Worm (Caenorhabditis elegans) whole organism, L1 larva: ENCODE measurements around the gene ptr-6.
A peak's percentile ranks its signal among the peaks of the same experiment; 100 is the strongest.

Source experiments
- C34B4.2 ChIP-seq: sonication (generic microtip); optimal IDR thresholded peaks from 2 replicates; lab custom pipeline; 2017; ENCODE audit warnings: mild to moderate bottlenecking, missing genetic modification characterization, missing compliant biosample characterization
- Y116A8C.19 ChIP-seq: sonication (generic microtip); optimal IDR thresholded peaks from 2 replicates; lab custom pipeline; 2016; ENCODE audit warnings: missing compliant biosample characterization, missing genetic modification characterization, borderline replicate concordance
- alr-1 ChIP-seq: fragments of 200-800 bp; sonication (Bioruptor generic); optimal IDR thresholded peaks from 2 replicates; lab custom pipeline; 2018; ENCODE audit warnings: borderline replicate concordance, mild to moderate bottlenecking, missing genetic modification characterization, missing compliant biosample characterization
- ama-1 ChIP-seq: fragments of 150-350 bp; optimal IDR thresholded peaks from 2 replicates; lab custom pipeline; 2014
- ceh-82 ChIP-seq, 3 experiments: fragments of 150-350 bp in 1 of 3; sonication (generic microtip) in 2 of 3; optimal IDR thresholded peaks; 2 replicates each; lab custom pipeline; 2014 to 2017; ENCODE audit warnings: missing biosample characterization in 3 of 3, missing genetic modification characterization in 3 of 3
- ceh-90 ChIP-seq: sonication (generic microtip); optimal IDR thresholded peaks from 2 replicates; lab custom pipeline; 2016; ENCODE audit warnings: missing genetic modification characterization, missing compliant biosample characterization
- ces-1 ChIP-seq: fragments of 150-350 bp; optimal IDR thresholded peaks from 2 replicates; lab custom pipeline; 2014; ENCODE audit warnings: missing biosample characterization, missing genetic modification reagents, missing genetic modification characterization
- dpl-1 ChIP-seq, 3 experiments: fragments of 150-350 bp in 2 of 3; sonication (generic microtip) in 1 of 3; optimal IDR thresholded peaks; 2 replicates each; lab custom pipeline; 2014 to 2017; ENCODE audit warnings: missing biosample characterization in 3 of 3, missing genetic modification characterization in 3 of 3, missing genetic modification reagents in 3 of 3
- efl-1 ChIP-seq, 4 experiments: fragments of 150-350 bp; optimal IDR thresholded peaks in 3 of 4; peaks in 1 of 4; 1 replicate in 1 of 4; 2 replicates in 3 of 4; lab custom pipeline; 2014; ENCODE audit warnings: missing biosample characterization in 2 of 4, missing genetic modification characterization in 2 of 4, missing genetic modification reagents in 2 of 4
- efl-3 ChIP-seq: fragments of 200-800 bp; sonication (Bioruptor generic); optimal IDR thresholded peaks from 2 replicates; lab custom pipeline; 2018; ENCODE audit warnings: mild to moderate bottlenecking, missing genetic modification characterization, missing compliant biosample characterization
- egl-13 ChIP-seq: sonication (generic microtip); optimal IDR thresholded peaks from 2 replicates; lab custom pipeline; 2016; ENCODE audit warnings: missing genotype, missing genetic modification reagents, missing genetic modification characterization, missing compliant biosample characterization
- egl-27 ChIP-seq, 2 experiments: fragments of 150-350 bp in 1 of 2; sonication (generic microtip); optimal IDR thresholded peaks; 3 replicates each; lab custom pipeline; 2017 to 2018; ENCODE audit warnings: missing biosample characterization in 2 of 2, missing genetic modification characterization in 2 of 2, missing genetic modification reagents in 2 of 2
- elt-2 ChIP-seq: sonication (generic microtip); optimal IDR thresholded peaks from 2 replicates; lab custom pipeline; 2016; ENCODE audit warnings: missing genetic modification characterization, mild to moderate bottlenecking, inconsistent platforms, missing compliant biosample characterization, missing genetic modification reagents
- elt-3 ChIP-seq, 6 experiments: fragments of 150-350 bp in 1 of 6; sonication (generic microtip); optimal IDR thresholded peaks; 2 replicates each; lab custom pipeline; 2017 to 2018; ENCODE audit warnings: missing biosample characterization in 6 of 6, missing genetic modification characterization in 6 of 6, inconsistent platforms in 1 of 6
- hlh-17 ChIP-seq: fragments of 200-800 bp; sonication (Bioruptor generic); optimal IDR thresholded peaks from 2 replicates; lab custom pipeline; 2018; ENCODE audit warnings: missing genetic modification characterization, mild to moderate bottlenecking, missing compliant biosample characterization, moderate library complexity, borderline replicate concordance
- jun-1 ChIP-seq: fragments of 150-350 bp; optimal IDR thresholded peaks from 2 replicates; lab custom pipeline; 2014; ENCODE audit warnings: missing biosample characterization, missing genetic modification reagents, missing genetic modification characterization
- lin-14 ChIP-seq: fragments of 200-800 bp; sonication (Bioruptor generic); optimal IDR thresholded peaks from 2 replicates; lab custom pipeline; 2018; ENCODE audit warnings: mild to moderate bottlenecking, missing genetic modification characterization, moderate library complexity, missing compliant biosample characterization
- lin-15B ChIP-seq: fragments of 150-350 bp; sonication (generic microtip); optimal IDR thresholded peaks from 3 replicates; lab custom pipeline; 2014; ENCODE audit warnings: missing biosample characterization, missing genetic modification characterization
- lin-35 ChIP-seq, 2 experiments: fragments of 150-350 bp; optimal IDR thresholded peaks; 2 replicates each; lab custom pipeline; 2014; ENCODE audit warnings: missing biosample characterization in 2 of 2, missing genetic modification characterization in 2 of 2, missing genetic modification reagents in 2 of 2
- lin-39 ChIP-seq: fragments of 150-350 bp; optimal IDR thresholded peaks from 2 replicates; lab custom pipeline; 2014; ENCODE audit warnings: missing biosample characterization, missing genetic modification reagents, missing genetic modification characterization
- lsy-2 ChIP-seq, 2 experiments: fragments of 150-350 bp; optimal IDR thresholded peaks; 2 replicates each; lab custom pipeline; 2014; ENCODE audit warnings: missing biosample characterization in 2 of 2, missing genetic modification characterization in 2 of 2
- mdl-1 ChIP-seq, 2 experiments: fragments of 150-350 bp; optimal IDR thresholded peaks; 2 replicates each; lab custom pipeline; 2014 to 2017; ENCODE audit warnings: missing biosample characterization in 2 of 2, missing genetic modification characterization in 2 of 2, inconsistent platforms in 1 of 2
- mef-2 ChIP-seq: fragments of 150-350 bp; optimal IDR thresholded peaks from 2 replicates; lab custom pipeline; 2014; ENCODE audit warnings: missing biosample characterization, missing genetic modification characterization
- nhr-12 ChIP-seq: sonication (generic microtip); optimal IDR thresholded peaks from 2 replicates; lab custom pipeline; 2017; ENCODE audit warnings: missing biosample characterization, missing genetic modification characterization
- nhr-19 ChIP-seq: fragments of 200-800 bp; sonication (Bioruptor generic); conservative IDR thresholded peaks from 2 replicates; pipeline ENCODE4 v1.3.6; 2022; ENCODE audit warnings: missing genetic modification characterization, missing compliant biosample characterization
- nhr-20 ChIP-seq: sonication (generic microtip); optimal IDR thresholded peaks from 2 replicates; lab custom pipeline; 2016; ENCODE audit warnings: mild to moderate bottlenecking, missing genetic modification characterization, missing compliant biosample characterization
- nhr-237 ChIP-seq: fragments of 150-350 bp; optimal IDR thresholded peaks from 2 replicates; lab custom pipeline; 2014; ENCODE audit warnings: missing biosample characterization, missing genetic modification characterization
- nhr-47 ChIP-seq: sonication (generic microtip); optimal IDR thresholded peaks from 2 replicates; lab custom pipeline; 2016; ENCODE audit warnings: mild to moderate bottlenecking, missing genetic modification characterization, moderate library complexity, missing compliant biosample characterization
- nhr-71 ChIP-seq: sonication (generic microtip); optimal IDR thresholded peaks from 2 replicates; lab custom pipeline; 2016; ENCODE audit warnings: mild to moderate bottlenecking, missing genetic modification characterization, moderate library complexity, missing compliant biosample characterization
- nhr-76 ChIP-seq: sonication (generic microtip); optimal IDR thresholded peaks from 2 replicates; lab custom pipeline; 2017; ENCODE audit warnings: missing biosample characterization, missing genetic modification characterization
- nhr-84 ChIP-seq: sonication (generic microtip); optimal IDR thresholded peaks from 2 replicates; lab custom pipeline; 2017; ENCODE audit warnings: missing biosample characterization, missing genetic modification characterization
- nhr-85 ChIP-seq: sonication (generic microtip); peaks from one replicate; lab custom pipeline; 2016; ENCODE audit warnings: missing genetic modification characterization, inconsistent platforms, missing compliant biosample characterization
- nhr-90 ChIP-seq: sonication (generic microtip); optimal IDR thresholded peaks from 2 replicates; lab custom pipeline; 2016; ENCODE audit warnings: mild to moderate bottlenecking, missing genetic modification characterization, missing compliant biosample characterization; ENCODE audit not compliant: poor library complexity
- rnt-1 ChIP-seq: sonication (generic microtip); optimal IDR thresholded peaks from 2 replicates; lab custom pipeline; 2016; ENCODE audit warnings: mild to moderate bottlenecking, missing genetic modification characterization, moderate library complexity, missing compliant biosample characterization
- skn-1 ChIP-seq: fragments of 150-350 bp; optimal IDR thresholded peaks from 2 replicates; lab custom pipeline; 2014; ENCODE audit warnings: missing biosample characterization, missing genetic modification characterization
- snu-23 ChIP-seq: sonication (generic microtip); optimal IDR thresholded peaks from 2 replicates; lab custom pipeline; 2016; ENCODE audit warnings: missing genetic modification characterization, missing compliant biosample characterization
- sox-4 ChIP-seq: sonication (generic microtip); optimal IDR thresholded peaks from 2 replicates; lab custom pipeline; 2016; ENCODE audit warnings: missing genetic modification characterization, missing compliant biosample characterization
- swsn-7 ChIP-seq: sonication (generic microtip); optimal IDR thresholded peaks from 2 replicates; lab custom pipeline; 2016; ENCODE audit warnings: missing genetic modification characterization, missing compliant biosample characterization
- unc-130 ChIP-seq: fragments of 150-350 bp; optimal IDR thresholded peaks from 2 replicates; lab custom pipeline; 2017; ENCODE audit warnings: missing biosample characterization, missing genetic modification characterization, inconsistent platforms
- unc-30 ChIP-seq: sonication (generic microtip); optimal IDR thresholded peaks from 2 replicates; lab custom pipeline; 2017; ENCODE audit warnings: missing biosample characterization, missing genetic modification characterization
- vab-15 ChIP-seq: sonication (generic microtip); optimal IDR thresholded peaks from 2 replicates; lab custom pipeline; 2017; ENCODE audit warnings: missing genotype, mild to moderate bottlenecking, missing genetic modification characterization, missing compliant biosample characterization
- xbp-1 ChIP-seq: sonication (generic microtip); optimal IDR thresholded peaks from 2 replicates; lab custom pipeline; 2016; ENCODE audit warnings: missing genetic modification characterization, missing compliant biosample characterization
- zag-1 ChIP-seq: fragments of 150-350 bp; optimal IDR thresholded peaks from 2 replicates; lab custom pipeline; 2014; ENCODE audit warnings: missing biosample characterization, missing genetic modification characterization
- zip-4 ChIP-seq: fragments of 200-800 bp; sonication (Bioruptor generic); optimal IDR thresholded peaks from 2 replicates; lab custom pipeline; 2018; ENCODE audit warnings: mild to moderate bottlenecking, missing genetic modification characterization, moderate library complexity, missing compliant biosample characterization

ptr-6 gene

ce11 chrII:5237699-5238098, 8.9 kb downstream of the ptr-6 start:
- TF ChIP-seq skn-1 (tag; lab: Kevin White, UChicago) = peak; percentile 13
- peak; percentile 43 for TF ChIP-seq rnt-1
- TF ChIP-seq elt-2 = peak; percentile 24
- TF ChIP-seq snu-23 (GFP tag; lab: Kevin White, UChicago) = peak; percentile 45
- TF ChIP-seq nhr-76 = no peak
- peak; percentile 21 for TF ChIP-seq nhr-90 (tag; lab: Kevin White, UChicago)
- TF ChIP-seq nhr-20 (tag; lab: Kevin White, UChicago) = peak; percentile 21
- TF ChIP-seq mdl-1 (tag; optimal IDR thresholded peaks at IDR 0.05; lab: Kevin White, UChicago) = peak in 1 of 2 experiments; percentile 27
- TF ChIP-seq ceh-90 (tag; lab: Kevin White, UChicago) = no peak
- no peak for TF ChIP-seq nhr-85 (tag; lab: Kevin White, UChicago)
- TF ChIP-seq nhr-19 (GFP tag; lab: Robert Waterston, UW) = peak; percentile 44
- peak; percentile 20 for TF ChIP-seq swsn-7 (tag; lab: Kevin White, UChicago)
- TF ChIP-seq ama-1 = no peak
- peak in 1 of 2 experiments; percentile 61 for TF ChIP-seq lin-35 (GFP tag; optimal IDR thresholded peaks at IDR 0.05; lab: Kevin White, UChicago)
- TF ChIP-seq vab-15 (tag; lab: Kevin White, UChicago) = no peak
- peak; percentile 33 for TF ChIP-seq nhr-71
- no peak for TF ChIP-seq zag-1 (tag; lab: Kevin White, UChicago)
- TF ChIP-seq lin-15B (tag; lab: Kevin White, UChicago) = no peak
- TF ChIP-seq nhr-47 (tag; lab: Kevin White, UChicago) = peak; percentile 35
- TF ChIP-seq dpl-1 (GFP tag; optimal IDR thresholded peaks at IDR 0.05; lab: Kevin White, UChicago) = peak in 1 of 3 experiments; percentile 18
- no peak for TF ChIP-seq elt-3 (tag; optimal IDR thresholded peaks at IDR 0.05; lab: Kevin White, UChicago)
- peak in 1 of 2 experiments; percentile 21 for TF ChIP-seq lsy-2 (tag; optimal IDR thresholded peaks at IDR 0.05; lab: Kevin White, UChicago)
- no peak for TF ChIP-seq nhr-84 (tag; lab: Kevin White, UChicago)
- peak in 1 of 2 experiments; percentile 24 for TF ChIP-seq efl-1 (optimal IDR thresholded peaks at IDR 0.05; lab: Kevin White, UChicago)
- peak; percentile 6 to 92 for TF ChIP-seq efl-1 (GFP tag; optimal IDR thresholded peaks at IDR 0.05 in 1 of 2; lab: Kevin White, UChicago)

- no peak for TF ChIP-seq efl-1 (optimal IDR thresholded peaks at IDR 0.05; lab: Kevin White, UChicago)
- TF ChIP-seq efl-1 (GFP tag; optimal IDR thresholded peaks at IDR 0.05 in 1 of 2; lab: Kevin White, UChicago) = peak in 1 of 2 experiments; percentile 29
- TF ChIP-seq xbp-1 (tag; lab: Kevin White, UChicago) = no peak
- TF ChIP-seq lin-15B (tag; lab: Kevin White, UChicago) = no peak
- peak; percentile 62 for TF ChIP-seq elt-2
Measured at ce11 chrII:5235758-5236157, 10.9 kb downstream of the ptr-6 start, which contains the start of gene pho-1. Gene pho-1 (minus strand): TSS chrII:5235846.

- TF ChIP-seq Y116A8C.19 (tag; lab: Kevin White, UChicago) (no peak), nhr-76 (no peak), nhr-19 (GFP tag; lab: Robert Waterston, UW) (no peak), egl-27 (tag; optimal IDR thresholded peaks at IDR 0.05; lab: Kevin White, UChicago) (no peak), hlh-17 (GFP tag; lab: Kevin White, UChicago) (no peak), egl-13 (tag; lab: Kevin White, UChicago) (no peak), lin-35 (GFP tag; optimal IDR thresholded peaks at IDR 0.05; lab: Kevin White, UChicago) (peak in 1 of 2 experiments; percentile 24), jun-1 (no peak), efl-1 (optimal IDR thresholded peaks at IDR 0.05; lab: Kevin White, UChicago) (no peak), efl-1 (GFP tag; optimal IDR thresholded peaks at IDR 0.05 in 1 of 2; lab: Kevin White, UChicago) (peak in 1 of 2 experiments; percentile 39), C34B4.2 (tag; lab: Kevin White, UChicago) (no peak), ces-1 (GFP tag; lab: Kevin White, UChicago) (no peak), alr-1 (tag; lab: Kevin White, UChicago) (no peak), lin-39 (tag; lab: Kevin White, UChicago) (no peak), nhr-71 (no peak), unc-130 (no peak), nhr-237 (tag; lab: Kevin White, UChicago) (no peak), ceh-82 (tag; optimal IDR thresholded peaks at IDR 0.05; lab: Kevin White, UChicago) (no peak), nhr-12 (tag; lab: Kevin White, UChicago) (no peak), sox-4 (tag; lab: Kevin White, UChicago) (no peak), mef-2 (tag; lab: Kevin White, UChicago) (no peak), lin-14 (GFP tag; lab: Kevin White, UChicago) (no peak), elt-2 (peak; percentile 87), elt-3 (tag; optimal IDR thresholded peaks at IDR 0.05; lab: Kevin White, UChicago) (no peak), unc-30 (no peak), zip-4 (GFP tag; lab: Kevin White, UChicago) (no peak), efl-3 (GFP tag; lab: Kevin White, UChicago) (no peak), lin-15B (tag; lab: Kevin White, UChicago) (no peak)
- TF ChIP-seq, all 84 proteins: peak for 3
Measured at ce11 chrII:5234728-5235127, 11.9 kb downstream of the ptr-6 start.
